Fruit fly (Drosophila melanogaster) whole organism, embryonic: ENCODE data around the gene dlt.

Experiments used
- Atf6 ChIP-seq: fragments of 200-800 bp; sonication (Bioruptor generic); IDR thresholded peaks from 2 replicates; pipeline ENCODE4 v1.3.6; 2022; ENCODE audit warnings: missing biosample characterization, missing genetic modification characterization
- Bgb ChIP-seq: fragments of 200-800 bp; sonication (Bioruptor generic); IDR thresholded peaks from 2 replicates; pipeline ENCODE4 v1.3.6; 2022; ENCODE audit warnings: missing biosample characterization, missing genetic modification characterization; ENCODE audit not compliant: partially characterized antibody
- CG10209 ChIP-seq: fragments of 200-800 bp; sonication (Bioruptor generic); optimal IDR thresholded peaks from 3 replicates; lab custom pipeline; 2017; ENCODE audit warnings: missing biosample characterization, mild to moderate bottlenecking, missing genetic modification characterization, missing genetic modification reagents
- CG10462 ChIP-seq: fragments of 200-800 bp; sonication (Bioruptor generic); optimal IDR thresholded peaks from 2 replicates; lab custom pipeline; 2016; ENCODE audit warnings: missing biosample characterization, missing genetic modification characterization
- CG10979 ChIP-seq: fragments of 200-800 bp; sonication (Bioruptor generic); optimal IDR thresholded peaks from 2 replicates; lab custom pipeline; 2018; ENCODE audit warnings: missing biosample characterization, mild to moderate bottlenecking, missing genetic modification characterization, moderate library complexity
- CG1233 ChIP-seq: fragments of 200-800 bp; sonication (Bioruptor generic); optimal IDR thresholded peaks from 4 replicates; lab custom pipeline; 2018; ENCODE audit warnings: missing biosample characterization, mild to moderate bottlenecking, missing genetic modification characterization
- CG13123 ChIP-seq: fragments of 200-800 bp; sonication (Bioruptor generic); optimal IDR thresholded peaks from 2 replicates; lab custom pipeline; 2016; ENCODE audit warnings: missing biosample characterization, missing genetic modification characterization
- CG14710 ChIP-seq: fragments of 200-800 bp; sonication (Bioruptor generic); optimal IDR thresholded peaks from 3 replicates; lab custom pipeline; 2019; ENCODE audit warnings: missing biosample characterization, mild to moderate bottlenecking, missing genetic modification characterization, moderate library complexity
- CG15479 ChIP-seq: fragments of 200-800 bp; sonication (Bioruptor generic); optimal IDR thresholded peaks from 3 replicates; lab custom pipeline; 2019; ENCODE audit warnings: missing biosample characterization, mild to moderate bottlenecking, missing genetic modification characterization, moderate library complexity
- CG16779 ChIP-seq: fragments of 200-800 bp; sonication (Bioruptor generic); IDR thresholded peaks from 2 replicates; pipeline ENCODE4 v1.3.6; 2022; ENCODE audit warnings: missing biosample characterization, missing genetic modification characterization
- CG16813 ChIP-seq: fragments of 200-800 bp; sonication (Bioruptor generic); IDR thresholded peaks from 3 replicates; pipeline ENCODE4 v1.3.6; 2022; ENCODE audit warnings: missing biosample characterization, missing genetic modification characterization; ENCODE audit not compliant: partially characterized antibody
- CG17568 ChIP-seq: fragments of 200-800 bp; sonication (Bioruptor generic); optimal IDR thresholded peaks from 2 replicates; lab custom pipeline; 2018; ENCODE audit warnings: missing biosample characterization, mild to moderate bottlenecking, missing genetic modification characterization, moderate library complexity
- CG17612 ChIP-seq: fragments of 200-800 bp; sonication (Bioruptor generic); IDR thresholded peaks from 2 replicates; pipeline ENCODE4 v1.3.6; 2022; ENCODE audit warnings: missing biosample characterization, missing genetic modification characterization
- CG2202 ChIP-seq: fragments of 200-800 bp; sonication (Bioruptor generic); optimal IDR thresholded peaks from 2 replicates; lab custom pipeline; 2018; ENCODE audit warnings: missing biosample characterization, mild to moderate bottlenecking, missing genetic modification characterization
- CG30020 ChIP-seq: fragments of 200-800 bp; optimal IDR thresholded peaks from 2 replicates; lab custom pipeline; 2019; ENCODE audit warnings: missing biosample characterization, mild to moderate bottlenecking, missing genetic modification characterization, moderate library complexity
- CG3281 ChIP-seq: fragments of 200-800 bp; sonication (Bioruptor generic); optimal IDR thresholded peaks from 3 replicates; lab custom pipeline; 2017; ENCODE audit warnings: missing biosample characterization, mild to moderate bottlenecking, missing genetic modification characterization
- CG4617 ChIP-seq: fragments of 200-800 bp; sonication (Bioruptor generic); optimal IDR thresholded peaks from 3 replicates; lab custom pipeline; 2016; ENCODE audit warnings: missing biosample characterization, missing genetic modification characterization, borderline replicate concordance
- CG4707 ChIP-seq: fragments of 200-800 bp; sonication (Bioruptor generic); optimal IDR thresholded peaks from 2 replicates; lab custom pipeline; 2018; ENCODE audit warnings: missing biosample characterization, mild to moderate bottlenecking, missing genetic modification characterization, moderate library complexity
- CG4854 ChIP-seq: fragments of 200-800 bp; sonication (Bioruptor generic); optimal IDR thresholded peaks from 2 replicates; lab custom pipeline; 2016; ENCODE audit warnings: missing biosample characterization, missing genetic modification characterization, inconsistent platforms
- CG6689 ChIP-seq: fragments of 200-800 bp; sonication (Bioruptor generic); IDR thresholded peaks from 2 replicates; pipeline ENCODE4 v1.3.6; 2022; ENCODE audit warnings: missing biosample characterization, missing genetic modification characterization
- CG9932 ChIP-seq: fragments of 200-800 bp; sonication (Bioruptor generic); IDR thresholded peaks from 2 replicates; pipeline ENCODE4 v1.3.6; 2022; ENCODE audit warnings: missing biosample characterization, missing genetic modification characterization
- D19B ChIP-seq: fragments of 200-800 bp; sonication (Bioruptor generic); optimal IDR thresholded peaks from 2 replicates; lab custom pipeline; 2017; ENCODE audit warnings: missing biosample characterization, mild to moderate bottlenecking, missing genetic modification characterization
- Dp ChIP-seq: fragments of 200-800 bp; sonication (Bioruptor generic); optimal IDR thresholded peaks from 2 replicates; lab custom pipeline; 2018; ENCODE audit warnings: missing biosample characterization, mild to moderate bottlenecking, missing genetic modification characterization, moderate library complexity
- ERR ChIP-seq: fragments of 200-800 bp; sonication (Bioruptor generic); optimal IDR thresholded peaks from 2 replicates; lab custom pipeline; 2016; ENCODE audit warnings: missing biosample characterization, missing genetic modification characterization
- Ets97D ChIP-seq: fragments of 200-800 bp; sonication (Bioruptor generic); optimal IDR thresholded peaks from 3 replicates; lab custom pipeline; 2016; ENCODE audit warnings: missing biosample characterization, missing genetic modification characterization
- MTF-1 ChIP-seq: fragments of 200-800 bp; sonication (Bioruptor generic); optimal IDR thresholded peaks from 2 replicates; lab custom pipeline; 2018; ENCODE audit warnings: missing biosample characterization, mild to moderate bottlenecking, missing genetic modification characterization, borderline replicate concordance
- Med ChIP-seq: fragments of 200-800 bp; sonication (Bioruptor generic); peaks from one replicate; lab custom pipeline; 2016; ENCODE audit warnings: missing biosample characterization, missing genetic modification characterization, mild to moderate bottlenecking, inconsistent platforms, moderate library complexity
- Meics ChIP-seq: fragments of 200-800 bp; sonication (Bioruptor generic); optimal IDR thresholded peaks from 2 replicates; lab custom pipeline; 2017; ENCODE audit warnings: missing biosample characterization, mild to moderate bottlenecking, missing genetic modification characterization
- Myb ChIP-seq: fragments of 200-800 bp; sonication (Bioruptor generic); optimal IDR thresholded peaks from 2 replicates; lab custom pipeline; 2016; ENCODE audit warnings: missing biosample characterization, missing genetic modification characterization
- NK7.1 ChIP-seq: fragments of 200-800 bp; sonication (Bioruptor generic); optimal IDR thresholded peaks from 3 replicates; lab custom pipeline; 2016; ENCODE audit warnings: missing biosample characterization, missing genetic modification characterization
- Nf-YC ChIP-seq: fragments of 200-800 bp; optimal IDR thresholded peaks from 3 replicates; lab custom pipeline; 2019; ENCODE audit warnings: missing biosample characterization, mild to moderate bottlenecking, missing genetic modification characterization, moderate library complexity
- Pdp1 ChIP-seq, 2 experiments: fragments of 200-800 bp; sonication (Bioruptor generic); optimal IDR thresholded peaks; 3 replicates each; lab custom pipeline; 2016; ENCODE audit warnings: missing biosample characterization in 2 of 2, missing genetic modification characterization in 2 of 2, mild to moderate bottlenecking in 1 of 2, moderate library complexity in 1 of 2
- Rx ChIP-seq: fragments of 200-800 bp; sonication (Bioruptor generic); IDR thresholded peaks from 2 replicates; pipeline ENCODE4 v1.3.6; 2022; ENCODE audit warnings: missing biosample characterization, missing genetic modification characterization
- ab ChIP-seq: fragments of 200-800 bp; sonication (Bioruptor generic); optimal IDR thresholded peaks from 2 replicates; lab custom pipeline; 2016; ENCODE audit warnings: missing biosample characterization, missing genetic modification characterization
- amos ChIP-seq: fragments of 200-800 bp; sonication (Bioruptor generic); IDR thresholded peaks from 2 replicates; pipeline ENCODE4 v1.3.6; 2022; ENCODE audit warnings: missing biosample characterization, missing genetic modification characterization; ENCODE audit not compliant: partially characterized antibody
- aop ChIP-seq: fragments of 200-800 bp; sonication (Bioruptor generic); IDR thresholded peaks from 2 replicates; pipeline ENCODE4 v1.3.6; 2022; ENCODE audit warnings: missing biosample characterization, missing genetic modification characterization
- ara ChIP-seq: fragments of 200-800 bp; sonication (Bioruptor generic); IDR thresholded peaks from 2 replicates; pipeline ENCODE4 v1.3.6; 2022; ENCODE audit warnings: missing biosample characterization, missing genetic modification characterization
- crc ChIP-seq: fragments of 200-800 bp; sonication (Bioruptor generic); optimal IDR thresholded peaks from 2 replicates; lab custom pipeline; 2016; ENCODE audit warnings: missing biosample characterization, missing genetic modification characterization
- dan ChIP-seq: fragments of 200-800 bp; sonication (Bioruptor generic); IDR thresholded peaks from 2 replicates; pipeline ENCODE4 v1.3.6; 2022; ENCODE audit warnings: missing biosample characterization, missing genetic modification characterization
- esg ChIP-seq: fragments of 200-800 bp; sonication (Bioruptor generic); conservative IDR thresholded peaks from 2 replicates; pipeline ENCODE4 v1.3.6; 2022; ENCODE audit warnings: missing biosample characterization, missing genetic modification characterization
- gce ChIP-seq: fragments of 200-800 bp; sonication (Bioruptor generic); IDR thresholded peaks from 3 replicates; pipeline ENCODE4 v1.3.6; 2022; ENCODE audit warnings: missing biosample characterization, missing genetic modification characterization
- gcm ChIP-seq: fragments of 200-800 bp; sonication (Bioruptor generic); optimal IDR thresholded peaks from 2 replicates; lab custom pipeline; 2019; ENCODE audit warnings: missing biosample characterization, mild to moderate bottlenecking, missing genetic modification characterization, moderate library complexity
- h ChIP-seq: fragments of >200 bp; optimal IDR thresholded peaks from 2 replicates; lab custom pipeline; 2017
- her ChIP-seq: fragments of 200-800 bp; sonication (Bioruptor generic); optimal IDR thresholded peaks from 2 replicates; lab custom pipeline; 2016; ENCODE audit warnings: missing biosample characterization, missing genetic modification characterization
- knrl ChIP-seq: fragments of 200-800 bp; sonication (Bioruptor generic); IDR thresholded peaks from 3 replicates; pipeline ENCODE4 v1.3.6; 2022; ENCODE audit warnings: missing biosample characterization, missing genetic modification characterization; ENCODE audit not compliant: partially characterized antibody
- mld ChIP-seq: fragments of 200-800 bp; sonication (Bioruptor generic); IDR thresholded peaks from 3 replicates; pipeline ENCODE4 v1.3.6; 2022; ENCODE audit warnings: missing biosample characterization, missing genetic modification characterization; ENCODE audit not compliant: partially characterized antibody
- nau ChIP-seq: fragments of 200-800 bp; sonication (Bioruptor generic); optimal IDR thresholded peaks from 3 replicates; lab custom pipeline; 2017; ENCODE audit warnings: missing biosample characterization, mild to moderate bottlenecking, missing genetic modification characterization, missing genetic modification reagents
- scrt ChIP-seq: fragments of 200-800 bp; sonication (Bioruptor generic); optimal IDR thresholded peaks from 2 replicates; lab custom pipeline; 2018; ENCODE audit warnings: missing biosample characterization, mild to moderate bottlenecking, missing genetic modification characterization, moderate library complexity
- zen2 ChIP-seq: fragments of 200-800 bp; sonication (Bioruptor generic); IDR thresholded peaks from 3 replicates; pipeline ENCODE4 v1.3.6; 2022; ENCODE audit warnings: missing biosample characterization, missing genetic modification characterization; ENCODE audit not compliant: partially characterized antibody

dlt gene

dm6 chr3L:1741655-1742551 is 53.2 kb downstream of the dlt start (continued):
- TF ChIP-seq Pdp1 (GFP tag; optimal IDR thresholded peaks at IDR 0.05; lab: Kevin White, UChicago) (no peak), CG10462 (no peak), Atf6 (GFP tag; lab: Robert Waterston, UW) (no peak; the same call in 1 of the 2 replicates), CG10209 (GFP tag; lab: Kevin White, UChicago) (no peak), CG14710 (tag; lab: Kevin White, UChicago) (no peak), NK7.1 (no peak), Rx (no peak), gce (GFP tag; lab: Robert Waterston, UW) (no peak), Med (GFP tag; lab: Kevin White, UChicago) (peak; percentile 85), aop (GFP tag; lab: Robert Waterston, UW) (no peak), CG9932 (GFP tag; lab: Robert Waterston, UW) (no peak), MTF-1 (no peak), Bgb (GFP tag; lab: Robert Waterston, UW) (peak; percentile 39; the same call in 1 of the 2 replicates), amos (peak; percentile 36; the same call in 1 of the 2 replicates), mld (GFP tag; lab: Robert Waterston, UW) (no peak), zen2 (GFP tag; lab: Robert Waterston, UW) (no peak), Dp (peak; percentile 14), Myb (GFP tag; lab: Kevin White, UChicago) (no peak), CG30020 (no peak), CG17612 (GFP tag; lab: Robert Waterston, UW) (no peak), CG4707 (no peak), CG2202 (no peak), CG4854 (GFP tag; lab: Kevin White, UChicago) (no peak), scrt (GFP tag; lab: Kevin White, UChicago) (no peak), Meics (GFP tag; lab: Kevin White, UChicago) (no peak), CG17568 (GFP tag; lab: Kevin White, UChicago) (peak; percentile 58), CG3281 (no peak), CG15479 (GFP tag; lab: Kevin White, UChicago) (no peak), D19B (GFP tag; lab: Kevin White, UChicago) (no peak), ara (GFP tag; lab: Robert Waterston, UW) (no peak), CG13123 (no peak), CG10979 (tag; lab: Kevin White, UChicago) (no peak), h (lab: Kevin White, UChicago) (no peak), Nf-YC (peak; percentile 63), crc (GFP tag; lab: Kevin White, UChicago) (no peak), gcm (GFP tag; lab: Kevin White, UChicago) (no peak), knrl (GFP tag; lab: Robert Waterston, UW) (no peak), dan (GFP tag; lab: Robert Waterston, UW) (no peak), ERR (GFP tag; lab: Kevin White, UChicago) (no peak), her (GFP tag; lab: Kevin White, UChicago) (no peak), CG4617 (GFP tag; lab: Kevin White, UChicago) (no peak), CG1233 (GFP tag; lab: Kevin White, UChicago) (no peak), Ets97D (no peak), ab (GFP tag; lab: Kevin White, UChicago) (no peak), CG6689 (GFP tag; lab: Robert Waterston, UW) (no peak), CG16813 (GFP tag; lab: Robert Waterston, UW) (no peak), esg (GFP tag; lab: Robert Waterston, UW) (no peak), nau (GFP tag; lab: Kevin White, UChicago) (no peak), CG16779 (0 out of 2 replicates have a peak, but pooled peaks have one; percentile 53)
